Fruit fly (Drosophila melanogaster) whole organism, embryonic: Measurements from ENCODE around the gene dysc.

Experiments used
- B-H2 ChIP-seq: fragments of 200-800 bp; sonication (Bioruptor generic); optimal IDR thresholded peaks from 2 replicates; lab custom pipeline; 2018; ENCODE audit warnings: missing biosample characterization, mild to moderate bottlenecking, missing genetic modification characterization
- CG10462 ChIP-seq: fragments of 200-800 bp; sonication (Bioruptor generic); optimal IDR thresholded peaks from 2 replicates; lab custom pipeline; 2016; ENCODE audit warnings: missing biosample characterization, missing genetic modification characterization
- CG11247 ChIP-seq: fragments of 200-800 bp; sonication (Bioruptor generic); IDR thresholded peaks from 2 replicates; pipeline ENCODE4 v1.3.6; 2022; ENCODE audit warnings: missing biosample characterization, missing genetic modification characterization
- CG12219 ChIP-seq: fragments of 200-800 bp; sonication (Bioruptor generic); optimal IDR thresholded peaks from 3 replicates; lab custom pipeline; 2018; ENCODE audit warnings: missing biosample characterization, mild to moderate bottlenecking, missing genetic modification characterization
- CG12744 ChIP-seq: fragments of 200-800 bp; sonication (Bioruptor generic); optimal IDR thresholded peaks from 2 replicates; lab custom pipeline; 2016; ENCODE audit warnings: missing biosample characterization, missing genetic modification characterization
- CG14667 ChIP-seq: fragments of 200-800 bp; sonication (Bioruptor generic); IDR thresholded peaks from 2 replicates; pipeline ENCODE4 v1.3.6; 2022; ENCODE audit warnings: missing biosample characterization, missing genetic modification characterization
- CG16863 ChIP-seq: fragments of 200-800 bp; sonication (Bioruptor generic); optimal IDR thresholded peaks from 3 replicates; lab custom pipeline; 2016; ENCODE audit warnings: missing biosample characterization, missing genetic modification characterization
- CG17568 ChIP-seq: fragments of 200-800 bp; sonication (Bioruptor generic); optimal IDR thresholded peaks from 2 replicates; lab custom pipeline; 2018; ENCODE audit warnings: missing biosample characterization, mild to moderate bottlenecking, missing genetic modification characterization, moderate library complexity
- CG2129 ChIP-seq: fragments of 200-800 bp; sonication (Bioruptor generic); IDR thresholded peaks from 2 replicates; pipeline ENCODE4 v1.3.6; 2022; ENCODE audit warnings: missing biosample characterization, missing genetic modification characterization; ENCODE audit not compliant: partially characterized antibody
- CG31388 ChIP-seq: fragments of 200-800 bp; sonication (Bioruptor generic); optimal IDR thresholded peaks from 2 replicates; lab custom pipeline; 2016; ENCODE audit warnings: missing biosample characterization, missing genetic modification characterization
- CG31441 ChIP-seq: fragments of 200-800 bp; sonication (Bioruptor generic); IDR thresholded peaks from 2 replicates; pipeline ENCODE4 v1.3.6; 2022; ENCODE audit warnings: missing biosample characterization, missing genetic modification characterization
- CG32767 ChIP-seq: fragments of 200-800 bp; sonication (Bioruptor generic); IDR thresholded peaks from 2 replicates; pipeline ENCODE4 v1.3.6; 2022; ENCODE audit warnings: missing biosample characterization, missing genetic modification characterization
- CG4282 ChIP-seq: fragments of 200-800 bp; sonication (Bioruptor generic); optimal IDR thresholded peaks from 2 replicates; lab custom pipeline; 2016; ENCODE audit warnings: missing biosample characterization, missing genetic modification characterization
- CG6683 ChIP-seq: fragments of 200-800 bp; sonication (Bioruptor generic); optimal IDR thresholded peaks from 2 replicates; lab custom pipeline; 2017; ENCODE audit warnings: missing biosample characterization, mild to moderate bottlenecking, missing genetic modification characterization, missing genetic modification reagents
- CG7556 ChIP-seq: fragments of 200-800 bp; sonication (Bioruptor generic); optimal IDR thresholded peaks from 2 replicates; lab custom pipeline; 2017; ENCODE audit warnings: missing biosample characterization, mild to moderate bottlenecking, missing genetic modification characterization
- CG9817 ChIP-seq: fragments of 200-800 bp; sonication (Bioruptor generic); optimal IDR thresholded peaks from 2 replicates; lab custom pipeline; 2018; ENCODE audit warnings: missing biosample characterization, mild to moderate bottlenecking, missing genetic modification characterization, moderate library complexity
- CG9932 ChIP-seq: fragments of 200-800 bp; sonication (Bioruptor generic); IDR thresholded peaks from 2 replicates; pipeline ENCODE4 v1.3.6; 2022; ENCODE audit warnings: missing biosample characterization, missing genetic modification characterization
- Chrac-16 ChIP-seq: fragments of 200-800 bp; sonication (Bioruptor generic); optimal IDR thresholded peaks from 3 replicates; lab custom pipeline; 2016; ENCODE audit warnings: missing biosample characterization, missing genetic modification characterization
- CoRest ChIP-seq: fragments of 200-800 bp; sonication (Bioruptor generic); optimal IDR thresholded peaks from 3 replicates; lab custom pipeline; 2018; ENCODE audit warnings: missing biosample characterization, mild to moderate bottlenecking, missing genetic modification characterization, moderate library complexity
- D19B ChIP-seq: fragments of 200-800 bp; sonication (Bioruptor generic); optimal IDR thresholded peaks from 2 replicates; lab custom pipeline; 2017; ENCODE audit warnings: missing biosample characterization, mild to moderate bottlenecking, missing genetic modification characterization
- Dip3 ChIP-seq: fragments of 200-800 bp; sonication (Bioruptor generic); optimal IDR thresholded peaks from 3 replicates; lab custom pipeline; 2016; ENCODE audit warnings: missing biosample characterization, missing genetic modification characterization
- E2f2 ChIP-seq: fragments of 200-800 bp; sonication (Bioruptor generic); IDR thresholded peaks from 2 replicates; pipeline ENCODE4 v1.3.6; 2022; ENCODE audit warnings: missing biosample characterization, missing genetic modification characterization
- HmgZ ChIP-seq: fragments of 200-800 bp; sonication (Bioruptor generic); optimal IDR thresholded peaks from 2 replicates; lab custom pipeline; 2018; ENCODE audit warnings: missing biosample characterization, mild to moderate bottlenecking, missing genetic modification characterization
- MESR4 ChIP-seq: fragments of 200-800 bp; sonication (Bioruptor generic); optimal IDR thresholded peaks from 2 replicates; lab custom pipeline; 2018; ENCODE audit warnings: missing biosample characterization, mild to moderate bottlenecking, missing genetic modification characterization, moderate library complexity
- Mrtf ChIP-seq: fragments of 200-800 bp; sonication (Bioruptor generic); IDR thresholded peaks from 3 replicates; pipeline ENCODE4 v1.3.6; 2022; ENCODE audit warnings: missing biosample characterization, missing genetic modification characterization
- NFAT ChIP-seq: fragments of 200-800 bp; sonication (Bioruptor generic); IDR thresholded peaks from 2 replicates; pipeline ENCODE4 v1.3.6; 2022; ENCODE audit warnings: missing biosample characterization, missing genetic modification characterization
- Optix ChIP-seq: fragments of 200-800 bp; sonication (Bioruptor generic); IDR thresholded peaks from 3 replicates; pipeline ENCODE4 v1.3.6; 2022; ENCODE audit warnings: missing biosample characterization, missing genetic modification characterization
- Spps ChIP-seq: fragments of 200-800 bp; sonication (Bioruptor generic); optimal IDR thresholded peaks from 2 replicates; lab custom pipeline; 2018; ENCODE audit warnings: missing biosample characterization, mild to moderate bottlenecking, missing genetic modification characterization
- Tbp ChIP-seq: fragments of >200 bp; optimal IDR thresholded peaks from 2 replicates; lab custom pipeline; 2018; ENCODE audit warnings: missing biosample characterization, missing genetic modification characterization
- aop ChIP-seq: fragments of 200-800 bp; sonication (Bioruptor generic); IDR thresholded peaks from 2 replicates; pipeline ENCODE4 v1.3.6; 2022; ENCODE audit warnings: missing biosample characterization, missing genetic modification characterization
- cas ChIP-seq: fragments of 200-800 bp; sonication (Bioruptor generic); IDR thresholded peaks from 2 replicates; pipeline ENCODE4 v1.3.6; 2022; ENCODE audit warnings: missing biosample characterization, missing genetic modification characterization
- cwo ChIP-seq: fragments of 200-800 bp; sonication (Bioruptor generic); optimal IDR thresholded peaks from 3 replicates; lab custom pipeline; 2017; ENCODE audit warnings: missing biosample characterization, missing genetic modification characterization, mild to moderate bottlenecking, moderate library complexity, missing genetic modification reagents
- da ChIP-seq: fragments of 200-800 bp; sonication (Bioruptor generic); optimal IDR thresholded peaks from 2 replicates; lab custom pipeline; 2016; ENCODE audit warnings: missing biosample characterization, missing genetic modification characterization
- esg ChIP-seq: fragments of 200-800 bp; sonication (Bioruptor generic); conservative IDR thresholded peaks from 2 replicates; pipeline ENCODE4 v1.3.6; 2022; ENCODE audit warnings: missing biosample characterization, missing genetic modification characterization
- fd64A ChIP-seq: fragments of 200-800 bp; sonication (Bioruptor generic); optimal IDR thresholded peaks from 3 replicates; lab custom pipeline; 2018; ENCODE audit warnings: missing biosample characterization, mild to moderate bottlenecking, missing genetic modification characterization
- fu2 ChIP-seq: fragments of 200-800 bp; sonication (Bioruptor generic); optimal IDR thresholded peaks from 2 replicates; lab custom pipeline; 2016; ENCODE audit warnings: missing biosample characterization, missing genetic modification characterization
- hb ChIP-seq: fragments of 200-800 bp; sonication (Bioruptor generic); IDR thresholded peaks from 3 replicates; pipeline ENCODE4 v1.3.6; 2022; ENCODE audit warnings: missing biosample characterization, missing genetic modification characterization; ENCODE audit not compliant: partially characterized antibody
- inv ChIP-seq: fragments of 200-800 bp; sonication (Bioruptor generic); IDR thresholded peaks from 2 replicates; pipeline ENCODE4 v1.3.6; 2022; ENCODE audit warnings: missing biosample characterization, missing genetic modification characterization; ENCODE audit not compliant: partially characterized antibody
- jing ChIP-seq: fragments of 200-800 bp; sonication (Bioruptor generic); optimal IDR thresholded peaks from 2 replicates; lab custom pipeline; 2018; ENCODE audit warnings: missing biosample characterization, mild to moderate bottlenecking, missing genetic modification characterization
- jumu ChIP-seq: fragments of 200-800 bp; sonication (Bioruptor generic); optimal IDR thresholded peaks from 3 replicates; lab custom pipeline; 2016; ENCODE audit warnings: missing biosample characterization, missing genetic modification characterization
- lmd ChIP-seq: fragments of 200-800 bp; sonication (Bioruptor generic); IDR thresholded peaks from 2 replicates; pipeline ENCODE4 v1.3.6; 2022; ENCODE audit warnings: missing biosample characterization, missing genetic modification characterization
- org-1 ChIP-seq: fragments of 200-800 bp; sonication (Bioruptor generic); optimal IDR thresholded peaks from 2 replicates; lab custom pipeline; 2017; ENCODE audit warnings: missing biosample characterization, missing genetic modification characterization
- otp ChIP-seq: fragments of 200-800 bp; sonication (Bioruptor generic); IDR thresholded peaks from 3 replicates; pipeline ENCODE4, ENCODE4 v1.3.6; 2022; ENCODE audit warnings: missing biosample characterization, missing genetic modification characterization
- prd ChIP-seq, 3 experiments: fragments of >200 bp in 2 of 3; fragments of 200-800 bp in 1 of 3; sonication (Bioruptor generic) in 1 of 3; optimal IDR thresholded peaks in 2 of 3; IDR thresholded peaks in 1 of 3; 2 replicates in 2 of 3; 3 replicates in 1 of 3; pipeline versions ENCODE4 v1.3.6 to Lab custom; 2017 to 2022; ENCODE audit warnings: missing biosample characterization in 1 of 3, missing genetic modification characterization in 1 of 3
- ranshi ChIP-seq: fragments of 200-800 bp; sonication (Bioruptor generic); IDR thresholded peaks from 2 replicates; pipeline ENCODE4 v1.3.6; 2022; ENCODE audit warnings: missing biosample characterization, missing genetic modification characterization
- rib ChIP-seq: fragments of 200-800 bp; sonication (Bioruptor generic); IDR thresholded peaks from 2 replicates; pipeline ENCODE4 v1.3.6; 2022; ENCODE audit warnings: missing biosample characterization, missing genetic modification characterization
- ro ChIP-seq: fragments of 200-800 bp; sonication (Bioruptor generic); IDR thresholded peaks from 2 replicates; pipeline ENCODE4 v1.3.6; 2022; ENCODE audit warnings: missing biosample characterization, missing genetic modification characterization
- schlank ChIP-seq: fragments of 200-800 bp; sonication (Bioruptor generic); optimal IDR thresholded peaks from 2 replicates; lab custom pipeline; 2018; ENCODE audit warnings: missing biosample characterization, mild to moderate bottlenecking, missing genetic modification characterization
- sim ChIP-seq: fragments of 200-800 bp; sonication (Bioruptor generic); IDR thresholded peaks from 2 replicates; pipeline ENCODE4 v1.3.6; 2022; ENCODE audit warnings: missing biosample characterization, missing genetic modification characterization
- stwl ChIP-seq: fragments of 200-800 bp; sonication (Bioruptor generic); optimal IDR thresholded peaks from 3 replicates; lab custom pipeline; 2018; ENCODE audit warnings: missing biosample characterization, mild to moderate bottlenecking, missing genetic modification characterization, moderate library complexity
- tup ChIP-seq: fragments of 200-800 bp; sonication (Bioruptor generic); optimal IDR thresholded peaks from 2 replicates; lab custom pipeline; 2016; ENCODE audit warnings: missing biosample characterization, mild to moderate bottlenecking, missing genetic modification characterization, moderate library complexity

Gene dysc

DNA sequence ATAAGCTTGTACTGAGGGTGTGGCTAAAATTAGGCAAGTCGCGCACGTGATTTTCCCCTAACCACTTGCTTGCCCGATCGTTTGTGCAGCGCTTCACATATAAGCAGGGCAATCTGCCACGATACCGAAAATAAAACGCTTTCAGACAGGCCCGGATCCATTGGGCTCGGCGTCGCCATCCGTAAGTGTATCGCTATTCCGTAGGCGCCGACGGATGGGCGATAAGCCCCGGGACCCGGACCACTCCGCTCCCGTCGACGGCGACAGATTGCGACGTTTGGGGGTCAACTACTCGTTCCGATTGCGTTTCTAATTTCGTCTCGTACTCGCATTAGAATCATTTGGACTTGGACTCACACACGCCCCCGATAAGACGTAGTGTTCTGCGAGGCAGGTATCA, 40.6 kb downstream of the dysc start (continued):
- TF ChIP-seq CG32767 (peak; percentile 71), MESR4 (GFP tag; lab: Kevin White, UChicago) (peak; percentile 1), CG6683 (GFP tag; lab: Kevin White, UChicago) (no peak), CG12219 (GFP tag; lab: Kevin White, UChicago) (peak; percentile 75), CG17568 (no peak), Dip3 (GFP tag; lab: Kevin White, UChicago) (peak; percentile 72), lmd (peak; percentile 96), D19B (peak; percentile 20), Mrtf (GFP tag; lab: Robert Waterston, UW) (peak; percentile 98), da (GFP tag; lab: Kevin White, UChicago) (peak; percentile 87), Optix (peak; percentile 93), CG4282 (GFP tag; lab: Kevin White, UChicago) (peak; percentile 84), CG7556 (GFP tag; lab: Kevin White, UChicago) (peak; percentile 57), sim (GFP tag; lab: Robert Waterston, UW) (peak; percentile 79), fd64A (peak; percentile 11), rib (peak; percentile 90), CG14667 (peak; percentile 95), stwl (tag; lab: Kevin White, UChicago) (no peak), otp (peak; percentile 95), CG31441 (GFP tag; lab: Robert Waterston, UW) (peak; percentile 56; the same call in 1 of the 2 replicates), CG10462 (peak; percentile 56), hb (GFP tag; lab: Robert Waterston, UW) (0 out of 3 replicates have a peak, but pooled peaks have one; percentile 21), aop (peak; percentile 93), prd (optimal IDR thresholded peaks at IDR 0.05; lab: Kevin White, UChicago) (no peak), prd (GFP tag; IDR thresholded peaks at IDR 0.05; lab: Robert Waterston, UW) (peak; percentile 96), CG31388 (GFP tag; lab: Kevin White, UChicago) (no peak), Spps (no peak), cas (GFP tag; lab: Robert Waterston, UW) (peak; percentile 63; the same call in 1 of the 2 replicates), CG11247 (GFP tag; lab: Robert Waterston, UW) (peak; percentile 90), B-H2 (GFP tag; lab: Kevin White, UChicago) (peak; percentile 88), esg (GFP tag; lab: Robert Waterston, UW) (peak; percentile 86), ranshi (peak; percentile 74), fu2 (GFP tag; lab: Kevin White, UChicago) (peak; percentile 77), CG9817 (tag; lab: Kevin White, UChicago) (peak; percentile 92), CG2129 (GFP tag; lab: Robert Waterston, UW) (no peak), E2f2 (GFP tag; lab: Robert Waterston, UW) (peak; percentile 57), Tbp (GFP tag; lab: Kevin White, UChicago) (no peak), cwo (GFP tag; lab: Kevin White, UChicago) (peak; percentile 100), org-1 (peak; percentile 60), CG16863 (GFP tag; lab: Kevin White, UChicago) (peak; percentile 86), CG12744 (GFP tag; lab: Kevin White, UChicago) (peak; percentile 86), inv (peak; percentile 71), NFAT (GFP tag; lab: Robert Waterston, UW) (peak; percentile 97), jing (GFP tag; lab: Kevin White, UChicago) (peak; percentile 73), ro (GFP tag; lab: Robert Waterston, UW) (no peak), CG9932 (GFP tag; lab: Robert Waterston, UW) (peak; percentile 97), Chrac-16 (peak; percentile 84), schlank (peak; percentile 78), HmgZ (tag; lab: Kevin White, UChicago) (peak; percentile 93), jumu (GFP tag; lab: Kevin White, UChicago) (peak; percentile 92), tup (GFP tag; lab: Kevin White, UChicago) (peak; percentile 73), CoRest (tag; lab: Kevin White, UChicago) (peak; percentile 84)
